Fruit fly (Drosophila melanogaster) whole organism: ENCODE measurements around the gene CG14658.

Experiments used
- CG8478 ChIP-seq: fragments of >200 bp; optimal IDR thresholded peaks from 2 replicates; lab custom pipeline; 2018; ENCODE audit warnings: inconsistent platforms
- Dll ChIP-seq: fragments of >200 bp; optimal IDR thresholded peaks from 2 replicates; lab custom pipeline; 2017
- EcR ChIP-seq, 2 experiments: fragments of >200 bp; optimal IDR thresholded peaks; 2 replicates each; lab custom pipeline; 2017; ENCODE audit warnings: missing biosample characterization in 2 of 2, missing genetic modification characterization in 2 of 2, missing genetic modification reagents in 2 of 2
- pan ChIP-seq: fragments of >200 bp; optimal IDR thresholded peaks from 2 replicates; lab custom pipeline; 2017
- psq ChIP-seq: fragments of >200 bp; optimal IDR thresholded peaks from 2 replicates; lab custom pipeline; 2017
- usp ChIP-seq: fragments of >200 bp; optimal IDR thresholded peaks from 2 replicates; lab custom pipeline; 2017; ENCODE audit warnings: missing biosample characterization, missing genetic modification characterization, mixed read lengths

Gene CG14658

dm6 chr3R:4830413-4830812 lies at the start of gene CG14658:
Gene CG14658 (minus strand): TSS chr3R:4830513.
- TF ChIP-seq usp (GFP tag; lab: Kevin White, UChicago) (no peak), Dll (no peak), CG8478 (lab: Kevin White, UChicago) (no peak), pan (lab: Kevin White, UChicago) (no peak), psq (lab: Kevin White, UChicago) (no peak), EcR (GFP tag; optimal IDR thresholded peaks at IDR 0.05; lab: Kevin White, UChicago) (no peak)

dm6 chr3R:4878433-4878832 lies 48.1 kb upstream of the CG14658 start, which contains the start of gene laf:
Gene laf (minus strand): TSS chr3R:4878533.
- TF ChIP-seq Dll (no peak), pan (lab: Kevin White, UChicago) (no peak), EcR (GFP tag; optimal IDR thresholded peaks at IDR 0.05; lab: Kevin White, UChicago) (no peak), usp (GFP tag; lab: Kevin White, UChicago) (no peak), CG8478 (lab: Kevin White, UChicago) (no peak), psq (lab: Kevin White, UChicago) (no peak)

dm6 chr3R:4873756-4874155 lies 43.4 kb upstream of the CG14658 start:
- TF ChIP-seq EcR (GFP tag; optimal IDR thresholded peaks at IDR 0.05; lab: Kevin White, UChicago) (no peak), usp (GFP tag; lab: Kevin White, UChicago) (no peak), psq (lab: Kevin White, UChicago) (no peak), CG8478 (lab: Kevin White, UChicago) (no peak), pan (lab: Kevin White, UChicago) (no peak), Dll (no peak)

dm6 chr3R:4868663-4869225 lies 38.4 kb upstream of the CG14658 start:
- TF ChIP-seq Dll (no peak), psq (lab: Kevin White, UChicago) (no peak), usp (GFP tag; lab: Kevin White, UChicago) (no peak), CG8478 (lab: Kevin White, UChicago) (no peak), pan (lab: Kevin White, UChicago) (no peak), EcR (GFP tag; optimal IDR thresholded peaks at IDR 0.05; lab: Kevin White, UChicago) (no peak)

- TF ChIP-seq EcR (GFP tag; optimal IDR thresholded peaks at IDR 0.05; lab: Kevin White, UChicago): no peak
- no peak for TF ChIP-seq CG8478 (lab: Kevin White, UChicago)
- no peak for TF ChIP-seq psq (lab: Kevin White, UChicago)
- no peak for TF ChIP-seq Dll
- TF ChIP-seq usp (GFP tag; lab: Kevin White, UChicago): no peak
- TF ChIP-seq pan (lab: Kevin White, UChicago): no peak
Observed at dm6 chr3R:4866916-4867315, 36.6 kb upstream of the CG14658 start.

- TF ChIP-seq pan (lab: Kevin White, UChicago) (no peak), usp (GFP tag; lab: Kevin White, UChicago) (no peak), CG8478 (lab: Kevin White, UChicago) (no peak), psq (lab: Kevin White, UChicago) (no peak), Dll (no peak), EcR (GFP tag; optimal IDR thresholded peaks at IDR 0.05; lab: Kevin White, UChicago) (no peak)
Observed at dm6 chr3R:4866073-4866472, 35.8 kb upstream of the CG14658 start.

- no peak for TF ChIP-seq CG8478 (lab: Kevin White, UChicago)
- no peak for TF ChIP-seq Dll
- TF ChIP-seq usp (GFP tag; lab: Kevin White, UChicago): no peak
- no peak for TF ChIP-seq pan (lab: Kevin White, UChicago)
- no peak for TF ChIP-seq EcR (GFP tag; optimal IDR thresholded peaks at IDR 0.05; lab: Kevin White, UChicago)
Observed at dm6 chr3R:4864901-4865601, 34.7 kb upstream of the CG14658 start.

- no peak for TF ChIP-seq usp (GFP tag; lab: Kevin White, UChicago)
- no peak for TF ChIP-seq psq (lab: Kevin White, UChicago)
- TF ChIP-seq CG8478 (lab: Kevin White, UChicago): no peak
- no peak for TF ChIP-seq Dll
- no peak for TF ChIP-seq EcR (GFP tag; optimal IDR thresholded peaks at IDR 0.05; lab: Kevin White, UChicago)
- no peak for TF ChIP-seq pan (lab: Kevin White, UChicago)
Observed at dm6 chr3R:4863825-4864224, 33.5 kb upstream of the CG14658 start.

- no peak for TF ChIP-seq usp (GFP tag; lab: Kevin White, UChicago)
- no peak for TF ChIP-seq pan (lab: Kevin White, UChicago)
- no peak for TF ChIP-seq EcR (GFP tag; optimal IDR thresholded peaks at IDR 0.05; lab: Kevin White, UChicago)
- TF ChIP-seq CG8478 (lab: Kevin White, UChicago): no peak
- TF ChIP-seq psq (lab: Kevin White, UChicago): no peak
- no peak for TF ChIP-seq Dll
Observed at dm6 chr3R:4861144-4861543, 30.8 kb upstream of the CG14658 start.

- TF ChIP-seq EcR (GFP tag; optimal IDR thresholded peaks at IDR 0.05; lab: Kevin White, UChicago): no peak
Observed at dm6 chr3R:4858508-4859275, 28.4 kb upstream of the CG14658 start.

dm6 chr3R:4858018-4858417 lies 27.7 kb upstream of the CG14658 start:
- no peak for TF ChIP-seq Dll
- no peak for TF ChIP-seq pan (lab: Kevin White, UChicago)
- no peak for TF ChIP-seq psq (lab: Kevin White, UChicago)
- no peak for TF ChIP-seq CG8478 (lab: Kevin White, UChicago)
- no peak for TF ChIP-seq EcR (GFP tag; optimal IDR thresholded peaks at IDR 0.05; lab: Kevin White, UChicago)
- no peak for TF ChIP-seq usp (GFP tag; lab: Kevin White, UChicago)
